Worm (Caenorhabditis elegans) whole organism, late embryonic: ENCODE data around the gene F56D2.8.

Source experiments
- C08G9.2 ChIP-seq: sonication (generic microtip); optimal IDR thresholded peaks from 2 replicates; lab custom pipeline; 2016; ENCODE audit warnings: mild to moderate bottlenecking, missing genetic modification characterization, moderate library complexity, missing compliant biosample characterization
- F13H6.1 ChIP-seq: sonication (generic microtip); optimal IDR thresholded peaks from 2 replicates; lab custom pipeline; 2016; ENCODE audit warnings: missing genetic modification characterization, missing compliant biosample characterization
- K02D7.2 ChIP-seq: sonication (generic microtip); optimal IDR thresholded peaks from 2 replicates; lab custom pipeline; 2017; ENCODE audit warnings: mild to moderate bottlenecking, missing genetic modification characterization, missing compliant biosample characterization
- T23F11.4 ChIP-seq: fragments of 200-800 bp; sonication (Bioruptor generic); optimal IDR thresholded peaks from 2 replicates; lab custom pipeline; 2018; ENCODE audit warnings: mild to moderate bottlenecking, missing genetic modification characterization, missing compliant biosample characterization
- Y22D7AL.16 ChIP-seq: sonication (generic microtip); optimal IDR thresholded peaks from 2 replicates; lab custom pipeline; 2016; ENCODE audit warnings: missing genetic modification characterization, missing compliant biosample characterization
- ceh-18 ChIP-seq: sonication (generic microtip); optimal IDR thresholded peaks from 2 replicates; lab custom pipeline; 2016; ENCODE audit warnings: missing genetic modification characterization, missing compliant biosample characterization
- ceh-19 ChIP-seq: fragments of 200-800 bp; sonication (Bioruptor generic); optimal IDR thresholded peaks from 2 replicates; lab custom pipeline; 2018; ENCODE audit warnings: mild to moderate bottlenecking, missing genetic modification characterization, missing compliant biosample characterization
- ceh-22 ChIP-seq: sonication (generic microtip); optimal IDR thresholded peaks from 2 replicates; lab custom pipeline; 2017; ENCODE audit warnings: missing biosample characterization, missing genetic modification characterization
- ceh-24 ChIP-seq: sonication (generic microtip); optimal IDR thresholded peaks from 2 replicates; lab custom pipeline; 2016; ENCODE audit warnings: mild to moderate bottlenecking, missing genetic modification characterization, missing compliant biosample characterization
- ceh-31 ChIP-seq: sonication (generic microtip); optimal IDR thresholded peaks from 2 replicates; lab custom pipeline; 2016; ENCODE audit warnings: missing genetic modification characterization, missing compliant biosample characterization
- ceh-45 ChIP-seq: fragments of 200-800 bp; sonication (Bioruptor generic); IDR thresholded peaks from 2 replicates; pipeline ENCODE4 v1.3.6; 2022; ENCODE audit warnings: missing genetic modification reagents, missing genetic modification characterization, missing compliant biosample characterization
- ceh-9 ChIP-seq: sonication (generic microtip); optimal IDR thresholded peaks from 2 replicates; lab custom pipeline; 2016; ENCODE audit warnings: mild to moderate bottlenecking, missing genetic modification characterization, inconsistent platforms, missing compliant biosample characterization
- che-1 ChIP-seq: sonication (generic microtip); optimal IDR thresholded peaks from 2 replicates; lab custom pipeline; 2016; ENCODE audit warnings: mild to moderate bottlenecking, missing genetic modification characterization, missing compliant biosample characterization
- dmd-4 ChIP-seq: sonication (generic microtip); optimal IDR thresholded peaks from 2 replicates; lab custom pipeline; 2016; ENCODE audit warnings: borderline replicate concordance, missing genetic modification characterization, missing compliant biosample characterization
- dve-1 ChIP-seq: sonication (generic microtip); optimal IDR thresholded peaks from 2 replicates; lab custom pipeline; 2017; ENCODE audit warnings: antibody characterized with exemption, mild to moderate bottlenecking, missing genetic modification characterization, missing compliant biosample characterization
- elt-2 ChIP-seq: sonication (generic microtip); optimal IDR thresholded peaks from 2 replicates; lab custom pipeline; 2016; ENCODE audit warnings: missing genetic modification reagents, missing genetic modification characterization, missing compliant biosample characterization
- elt-4 ChIP-seq: sonication (generic microtip); optimal IDR thresholded peaks from 2 replicates; lab custom pipeline; 2016; ENCODE audit warnings: missing genetic modification characterization, missing compliant biosample characterization
- eyg-1 ChIP-seq: sonication (generic microtip); optimal IDR thresholded peaks from 2 replicates; lab custom pipeline; 2016; ENCODE audit warnings: missing genotype, missing genetic modification characterization, missing compliant biosample characterization
- fax-1 ChIP-seq: sonication (generic microtip); optimal IDR thresholded peaks from 2 replicates; lab custom pipeline; 2016; ENCODE audit warnings: missing genotype, missing genetic modification characterization, missing compliant biosample characterization
- fkh-10 ChIP-seq: fragments of 150-350 bp; optimal IDR thresholded peaks from 2 replicates; lab custom pipeline; 2014; ENCODE audit warnings: missing biosample characterization, missing genetic modification reagents, missing genetic modification characterization
- fkh-6 ChIP-seq: sonication (generic microtip); optimal IDR thresholded peaks from 2 replicates; lab custom pipeline; 2016; ENCODE audit warnings: missing genetic modification characterization, missing compliant biosample characterization
- gmeb-2 ChIP-seq: sonication (generic microtip); optimal IDR thresholded peaks from 2 replicates; lab custom pipeline; 2016; ENCODE audit warnings: missing genetic modification characterization, inconsistent platforms, missing compliant biosample characterization
- hlh-13 ChIP-seq: fragments of 200-800 bp; sonication (Bioruptor generic); optimal IDR thresholded peaks from 2 replicates; lab custom pipeline; 2018; ENCODE audit warnings: mild to moderate bottlenecking, missing genetic modification characterization, missing compliant biosample characterization
- hlh-30 ChIP-seq: sonication (generic microtip); optimal IDR thresholded peaks from 2 replicates; lab custom pipeline; 2017; ENCODE audit warnings: antibody characterized with exemption, missing genetic modification characterization, missing compliant biosample characterization; ENCODE audit not compliant: insufficient read depth
- hlh-6 ChIP-seq: sonication (generic microtip); optimal IDR thresholded peaks from 2 replicates; lab custom pipeline; 2016; ENCODE audit warnings: missing genotype, missing genetic modification characterization, missing compliant biosample characterization
- hlh-8 ChIP-seq: sonication (generic microtip); optimal IDR thresholded peaks from 2 replicates; lab custom pipeline; 2016; ENCODE audit warnings: missing genotype, missing genetic modification characterization, missing compliant biosample characterization
- lim-6 ChIP-seq: sonication (generic microtip); optimal IDR thresholded peaks from 2 replicates; lab custom pipeline; 2016; ENCODE audit warnings: missing genetic modification characterization, missing compliant biosample characterization
- lin-11 ChIP-seq: fragments of 200-800 bp; sonication (Bioruptor generic); optimal IDR thresholded peaks from 2 replicates; lab custom pipeline; 2018; ENCODE audit warnings: mild to moderate bottlenecking, missing genetic modification characterization, missing compliant biosample characterization
- madf-2 ChIP-seq: sonication (generic microtip); optimal IDR thresholded peaks from 2 replicates; lab custom pipeline; 2017; ENCODE audit warnings: missing genetic modification characterization, missing compliant biosample characterization
- mec-3 ChIP-seq: sonication (generic microtip); optimal IDR thresholded peaks from 2 replicates; lab custom pipeline; 2016; ENCODE audit warnings: borderline replicate concordance, missing genetic modification characterization, missing compliant biosample characterization
- nfya-1 ChIP-seq: sonication (generic microtip); optimal IDR thresholded peaks from 2 replicates; lab custom pipeline; 2017; ENCODE audit warnings: missing genetic modification characterization, mild to moderate bottlenecking, missing compliant biosample characterization, antibody characterized with exemption, moderate library complexity
- nhr-11 ChIP-seq: fragments of 150-350 bp; optimal IDR thresholded peaks from 2 replicates; lab custom pipeline; 2014; ENCODE audit warnings: missing biosample characterization, missing genetic modification characterization
- nhr-232 ChIP-seq: sonication (generic microtip); optimal IDR thresholded peaks from 2 replicates; lab custom pipeline; 2016; ENCODE audit warnings: missing genetic modification characterization, missing compliant biosample characterization
- npax-4 ChIP-seq: sonication (generic microtip); optimal IDR thresholded peaks from 2 replicates; lab custom pipeline; 2016; ENCODE audit warnings: missing genetic modification characterization, missing compliant biosample characterization
- odd-2 ChIP-seq: sonication (generic microtip); optimal IDR thresholded peaks from 2 replicates; lab custom pipeline; 2017; ENCODE audit warnings: antibody characterized with exemption, mild to moderate bottlenecking, missing genetic modification characterization, missing compliant biosample characterization
- pat-9 ChIP-seq: fragments of 200-800 bp; sonication (Bioruptor generic); optimal IDR thresholded peaks from 2 replicates; lab custom pipeline; 2018; ENCODE audit warnings: mild to moderate bottlenecking, missing genetic modification characterization, moderate library complexity, missing compliant biosample characterization
- pax-1 ChIP-seq: fragments of 150-350 bp; optimal IDR thresholded peaks from 2 replicates; lab custom pipeline; 2014; ENCODE audit warnings: missing biosample characterization, missing genetic modification characterization
- pha-2 ChIP-seq: sonication (generic microtip); optimal IDR thresholded peaks from 2 replicates; lab custom pipeline; 2017; ENCODE audit warnings: mild to moderate bottlenecking, missing genetic modification characterization, missing compliant biosample characterization
- pros-1 ChIP-seq: fragments of 150-350 bp; optimal IDR thresholded peaks from 2 replicates; lab custom pipeline; 2014; ENCODE audit warnings: missing biosample characterization, missing genetic modification reagents, missing genetic modification characterization
- ref-2 ChIP-seq: sonication (generic microtip); optimal IDR thresholded peaks from 2 replicates; lab custom pipeline; 2016; ENCODE audit warnings: missing genetic modification characterization, missing compliant biosample characterization
- rnt-1 ChIP-seq: sonication (generic microtip); optimal IDR thresholded peaks from 2 replicates; lab custom pipeline; 2016; ENCODE audit warnings: missing genetic modification characterization, missing compliant biosample characterization
- sox-2 ChIP-seq: fragments of 200-800 bp; sonication (Bioruptor generic); IDR thresholded peaks from 2 replicates; pipeline ENCODE4 v1.3.6; 2022; ENCODE audit warnings: missing genetic modification reagents, missing genetic modification characterization, missing compliant biosample characterization
- syd-9 ChIP-seq: sonication (generic microtip); optimal IDR thresholded peaks from 2 replicates; lab custom pipeline; 2016; ENCODE audit warnings: mild to moderate bottlenecking, missing genetic modification characterization, moderate library complexity, missing compliant biosample characterization
- tbx-2 ChIP-seq: sonication (generic microtip); optimal IDR thresholded peaks from 2 replicates; lab custom pipeline; 2016; ENCODE audit warnings: missing genetic modification characterization, missing compliant biosample characterization
- tbx-7 ChIP-seq: sonication (generic microtip); optimal IDR thresholded peaks from 2 replicates; lab custom pipeline; 2016; ENCODE audit warnings: missing genotype, missing genetic modification characterization, missing compliant biosample characterization
- unc-3 ChIP-seq, 2 experiments: fragments of 200-800 bp in 1 of 2; sonication (Bioruptor generic) in 1 of 2; sonication (generic microtip) in 1 of 2; conservative IDR thresholded peaks in 1 of 2; optimal IDR thresholded peaks in 1 of 2; 2 replicates each; pipeline versions ENCODE4 v1.3.6 to Lab custom; 2016 to 2022; ENCODE audit warnings: missing compliant biosample characterization in 2 of 2, missing genetic modification characterization in 2 of 2, missing genetic modification reagents in 1 of 2
- unc-55 ChIP-seq: sonication (generic microtip); optimal IDR thresholded peaks from 2 replicates; lab custom pipeline; 2017; ENCODE audit warnings: missing biosample characterization, missing genetic modification reagents, missing genetic modification characterization
- unc-86 ChIP-seq: sonication (generic microtip); optimal IDR thresholded peaks from 2 replicates; lab custom pipeline; 2016; ENCODE audit warnings: missing genetic modification characterization, missing compliant biosample characterization
- zip-5 ChIP-seq: sonication (generic microtip); optimal IDR thresholded peaks from 2 replicates; lab custom pipeline; 2016; ENCODE audit warnings: missing genetic modification characterization, missing compliant biosample characterization
- ztf-16 ChIP-seq: sonication (generic microtip); optimal IDR thresholded peaks from 2 replicates; lab custom pipeline; 2017; ENCODE audit warnings: missing genetic modification characterization, missing compliant biosample characterization

The F56D2.8 gene

ce11 chrIII:5604080-5604479, 21.4 kb upstream of the F56D2.8 start, which contains the start of gene xnd-1:
xnd-1 (plus strand) TSS chrIII:5604460.
- TF ChIP-seq fax-1 (no peak), elt-2 (no peak), odd-2 (no peak), hlh-8 (tag; lab: Kevin White, UChicago) (no peak)

ce11 chrIII:5603439-5603986, 20.8 kb upstream of the F56D2.8 start, which contains the start of gene madf-11:
madf-11 (minus strand) TSS chrIII:5603489.
- no peak for TF ChIP-seq eyg-1 (tag; lab: Kevin White, UChicago)
- TF ChIP-seq pat-9 (tag; lab: Kevin White, UChicago), result no peak
- TF ChIP-seq nfya-1 (tag; lab: Kevin White, UChicago), result peak; percentile 46
- peak; percentile 49 for TF ChIP-seq dmd-4 (tag; lab: Kevin White, UChicago)
- TF ChIP-seq tbx-2 (tag; lab: Kevin White, UChicago), result peak; percentile 84
- no peak for TF ChIP-seq che-1
- peak; percentile 88 for TF ChIP-seq C08G9.2 (tag; lab: Kevin White, UChicago)
- TF ChIP-seq sox-2 (GFP tag; lab: Robert Waterston, UW), result no peak
- no peak for TF ChIP-seq hlh-30 (tag; lab: Kevin White, UChicago)
- TF ChIP-seq fkh-6 (tag; lab: Kevin White, UChicago), result peak; percentile 21
- TF ChIP-seq lin-11 (tag; lab: Kevin White, UChicago), result no peak
- peak; percentile 21 for TF ChIP-seq pha-2 (tag; lab: Kevin White, UChicago)
- TF ChIP-seq fkh-10 (GFP tag; lab: Kevin White, UChicago), result no peak
- TF ChIP-seq dve-1, result no peak
- TF ChIP-seq ceh-9 (tag; lab: Kevin White, UChicago), result no peak
- no peak for TF ChIP-seq hlh-13
- TF ChIP-seq F13H6.1 (tag; lab: Kevin White, UChicago), result peak; percentile 18
- peak; percentile 27 for TF ChIP-seq zip-5 (tag; lab: Kevin White, UChicago)
- no peak for TF ChIP-seq odd-2
- peak; percentile 65 for TF ChIP-seq ref-2 (tag; lab: Kevin White, UChicago)
- no peak for TF ChIP-seq nhr-11 (tag; lab: Kevin White, UChicago)
- no peak for TF ChIP-seq unc-55 (GFP tag; lab: Kevin White, UChicago)
- TF ChIP-seq mec-3, result peak; percentile 82
- peak; percentile 49 for TF ChIP-seq hlh-6
- no peak for TF ChIP-seq ztf-16 (tag; lab: Kevin White, UChicago)
- no peak for TF ChIP-seq unc-86 (tag; lab: Kevin White, UChicago)
- peak; percentile 34 for TF ChIP-seq syd-9
- TF ChIP-seq madf-2 (tag; lab: Kevin White, UChicago), result no peak
- TF ChIP-seq K02D7.2 (tag; lab: Kevin White, UChicago), result no peak
- TF ChIP-seq elt-2, result peak; percentile 36
- no peak for TF ChIP-seq ceh-45 (GFP tag; lab: Robert Waterston, UW)
- TF ChIP-seq T23F11.4, result no peak
- peak; percentile 70 for TF ChIP-seq tbx-7 (tag; lab: Kevin White, UChicago)
- peak; percentile 74 for TF ChIP-seq rnt-1 (tag; lab: Kevin White, UChicago)
- TF ChIP-seq ceh-19 (GFP tag; lab: Kevin White, UChicago), result peak; percentile 29
- no peak for TF ChIP-seq gmeb-2 (tag; lab: Kevin White, UChicago)
- no peak for TF ChIP-seq nhr-232 (tag; lab: Kevin White, UChicago)
- TF ChIP-seq ceh-24 (tag; lab: Kevin White, UChicago), result no peak
- peak; percentile 26 for TF ChIP-seq ceh-18 (tag; lab: Kevin White, UChicago)
- no peak for TF ChIP-seq elt-4
- TF ChIP-seq ceh-22 (tag; lab: Kevin White, UChicago), result no peak
- peak; percentile 67 for TF ChIP-seq hlh-8 (tag; lab: Kevin White, UChicago)
- no peak for TF ChIP-seq unc-3 (GFP tag; conservative IDR thresholded peaks at IDR 0.05; lab: Robert Waterston, UW)
- TF ChIP-seq unc-3 (tag; optimal IDR thresholded peaks at IDR 0.05; lab: Kevin White, UChicago), result no peak
- no peak for TF ChIP-seq Y22D7AL.16 (tag; lab: Kevin White, UChicago)
- TF ChIP-seq lim-6 (tag; lab: Kevin White, UChicago), result no peak
- no peak for TF ChIP-seq npax-4
- peak; percentile 94 for TF ChIP-seq ceh-31 (tag; lab: Kevin White, UChicago)
- peak; percentile 3 for TF ChIP-seq pax-1 (tag; lab: Kevin White, UChicago)
- TF ChIP-seq pros-1 (tag; lab: Kevin White, UChicago), result no peak
